Fruit fly (Drosophila melanogaster): ENCODE data around the gene CG42594.

- TF ChIP-seq Mnt (GFP tag; optimal IDR thresholded peaks at IDR 0.05) (no peak), toe (GFP tag; optimal IDR thresholded peaks at IDR 0.05) (peak; percentile 33), pad (GFP tag; optimal IDR thresholded peaks at IDR 0.05) (peak; percentile 48), CG7045 (GFP tag; optimal IDR thresholded peaks at IDR 0.05) (no peak), bab1 (GFP tag; optimal IDR thresholded peaks at IDR 0.05) (no peak), CG33017 (tag; optimal IDR thresholded peaks at IDR 0.05) (no peak)
Measured at dm6 chrX:4918228-4919022, 77.8 kb downstream of the CG42594 start, which contains the start of the genes CG4041 and Hgsnat.

All from whole organism, adult.